Worm (Caenorhabditis elegans): ENCODE results near the gene smz-1.

The smz-1 gene

DNA sequence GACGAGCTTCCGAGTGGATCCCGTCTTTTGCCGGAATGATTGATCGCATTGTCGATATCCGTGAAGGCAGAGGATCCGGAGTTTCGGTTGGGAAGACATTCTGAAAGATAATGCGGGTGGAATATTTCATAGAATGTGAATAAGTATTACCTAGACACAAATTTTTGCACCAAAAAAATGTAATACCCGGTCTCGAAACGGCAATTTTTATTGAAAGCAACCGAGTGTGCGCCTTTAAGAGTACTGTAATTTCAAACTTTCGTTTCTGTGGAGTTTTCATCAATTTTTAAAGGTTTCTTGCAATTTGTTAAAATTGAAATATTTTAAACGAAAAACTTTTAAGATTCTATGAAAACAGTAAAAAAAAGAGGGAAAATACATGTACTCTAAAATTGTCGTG is 10.9 kb upstream of the smz-1 start, which contains the start of gene C25G4.2:
TSS of gene C25G4.2 (minus strand) at position 100 of the 400 bp plus-strand sequence.
- TF ChIP-seq lin-13 (GFP tag; optimal IDR thresholded peaks at IDR 0.05) (no peak), blmp-1 (tag; optimal IDR thresholded peaks at IDR 0.05; ENCODE audit: insufficient read depth) (no peak), aly-2 (tag; optimal IDR thresholded peaks at IDR 0.05) (no peak), nhr-23 (tag; optimal IDR thresholded peaks at IDR 0.05) (no peak), ceh-82 (tag; optimal IDR thresholded peaks at IDR 0.05) (no peak), lsy-2 (tag; optimal IDR thresholded peaks at IDR 0.05) (no peak), gmeb-1 (tag; optimal IDR thresholded peaks at IDR 0.05) (no peak)

DNA sequence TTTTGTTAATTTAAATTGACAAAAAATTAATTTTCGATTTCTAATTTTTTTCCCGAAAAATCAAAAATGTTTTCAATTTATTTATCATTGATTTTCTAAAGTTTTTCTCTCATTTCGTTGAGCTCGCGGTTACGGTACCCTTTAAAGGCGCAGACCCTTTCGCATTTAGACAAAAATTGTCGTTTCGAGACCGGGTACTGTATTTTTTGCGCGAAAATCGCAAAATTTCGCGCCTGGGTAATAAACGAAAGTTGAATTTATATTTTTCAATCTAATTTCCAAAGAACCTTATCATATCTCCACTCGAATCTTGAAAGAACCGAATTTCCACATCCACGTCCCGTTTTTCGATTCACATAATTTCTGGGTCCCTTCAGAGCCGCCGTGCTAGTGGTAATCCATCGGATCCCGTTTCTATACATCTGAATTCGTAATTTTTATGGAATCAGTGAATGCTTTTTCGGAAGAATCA is 9.4 kb upstream of the smz-1 start, which contains the start of gene C25G4.3:
TSS of gene C25G4.3 (minus strand) at position 422 of the 472 bp plus-strand sequence.
- TF ChIP-seq nhr-12 (tag; optimal IDR thresholded peaks at IDR 0.05) (no peak), mdl-1 (tag; optimal IDR thresholded peaks at IDR 0.05) (no peak)

DNA sequence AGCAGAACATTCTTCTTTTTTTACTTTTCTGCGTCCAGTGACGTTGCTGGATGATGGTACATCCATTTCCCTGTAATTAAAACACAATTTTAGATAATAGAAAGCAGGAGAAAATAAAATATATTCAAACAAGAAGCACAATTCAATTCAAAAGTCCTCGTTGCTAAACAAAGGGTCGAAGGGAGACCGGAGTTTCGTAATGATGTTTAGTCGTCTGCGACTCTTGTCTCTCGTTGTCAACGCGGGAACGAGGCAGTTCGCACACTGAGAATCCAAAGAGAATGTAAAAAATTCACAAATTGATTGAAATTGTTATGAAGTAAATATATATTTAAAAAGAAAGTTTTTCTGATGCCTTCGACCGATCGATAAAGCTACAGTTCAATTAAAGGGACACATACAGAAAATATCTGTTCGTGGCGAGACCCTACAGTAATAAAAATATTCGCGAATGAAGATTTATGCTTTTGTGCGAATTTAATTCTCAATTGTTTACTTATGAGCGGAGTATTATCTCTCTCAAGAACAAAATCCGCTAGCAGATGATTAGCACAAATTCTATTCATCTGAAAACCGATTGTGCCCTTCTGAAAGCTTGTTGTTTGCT is 3.5 kb upstream of the smz-1 start, which contains the start of gene dpy-26:
TSS of gene dpy-26 (minus strand) at position 111 of the 607 bp plus-strand sequence.
- TF ChIP-seq lin-39 (tag; optimal IDR thresholded peaks at IDR 0.05) (no peak), blmp-1 (tag; optimal IDR thresholded peaks at IDR 0.05; ENCODE audit: insufficient read depth) (no peak), nhr-25 (tag; optimal IDR thresholded peaks at IDR 0.05) (no peak), gmeb-1 (tag; optimal IDR thresholded peaks at IDR 0.05) (peak; percentile 39), unc-55 (GFP tag; optimal IDR thresholded peaks at IDR 0.05) (no peak), ceh-16 (tag; optimal IDR thresholded peaks at IDR 0.05) (no peak), sma-3 (GFP tag; optimal IDR thresholded peaks at IDR 0.05) (no peak), R02D3.7 (tag; optimal IDR thresholded peaks at IDR 0.05) (no peak), ceh-82 (tag; optimal IDR thresholded peaks at IDR 0.05) (no peak), ama-1 (optimal IDR thresholded peaks at IDR 0.05) (no peak), nhr-129 (tag; optimal IDR thresholded peaks at IDR 0.05) (peak; percentile 86), crh-2 (tag; optimal IDR thresholded peaks at IDR 0.05) (peak; percentile 25), unc-39 (tag; optimal IDR thresholded peaks at IDR 0.05) (no peak), nhr-11 (tag; optimal IDR thresholded peaks at IDR 0.05) (no peak), nhr-77 (tag; optimal IDR thresholded peaks at IDR 0.05) (no peak), lsy-2 (tag; optimal IDR thresholded peaks at IDR 0.05) (peak in 1 of 2 experiments; percentile 1)

DNA sequence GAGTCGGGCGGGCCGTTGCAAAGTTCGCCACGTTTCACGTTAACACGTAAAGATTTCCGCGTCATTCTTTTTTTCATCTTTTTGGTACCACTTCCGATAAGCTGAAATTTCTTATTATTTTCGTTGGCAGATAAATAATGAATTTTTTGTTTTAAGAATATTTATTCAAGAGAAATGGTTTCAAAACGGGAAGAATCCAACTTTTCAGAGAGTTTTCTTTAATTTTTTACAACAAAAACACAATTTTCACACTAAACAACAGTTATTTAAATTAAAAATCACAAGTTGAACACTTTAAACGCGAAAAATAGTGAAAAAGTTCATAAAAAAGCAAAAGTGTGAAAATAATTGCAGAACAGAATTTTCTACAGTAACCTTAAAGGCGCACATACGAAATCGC is 735 bp upstream of the smz-1 start, which contains the start of gene spe-44:
TSS of gene spe-44 (minus strand) at position 101 of the 400 bp plus-strand sequence.
- TF ChIP-seq ztf-11 (tag; optimal IDR thresholded peaks at IDR 0.05) (no peak), nhr-237 (tag; optimal IDR thresholded peaks at IDR 0.05) (no peak), F13H6.1 (tag; optimal IDR thresholded peaks at IDR 0.05) (no peak), lin-39 (tag; optimal IDR thresholded peaks at IDR 0.05) (no peak), peb-1 (tag; optimal IDR thresholded peaks at IDR 0.05) (no peak), sem-4 (tag; optimal IDR thresholded peaks at IDR 0.05) (no peak)

DNA sequence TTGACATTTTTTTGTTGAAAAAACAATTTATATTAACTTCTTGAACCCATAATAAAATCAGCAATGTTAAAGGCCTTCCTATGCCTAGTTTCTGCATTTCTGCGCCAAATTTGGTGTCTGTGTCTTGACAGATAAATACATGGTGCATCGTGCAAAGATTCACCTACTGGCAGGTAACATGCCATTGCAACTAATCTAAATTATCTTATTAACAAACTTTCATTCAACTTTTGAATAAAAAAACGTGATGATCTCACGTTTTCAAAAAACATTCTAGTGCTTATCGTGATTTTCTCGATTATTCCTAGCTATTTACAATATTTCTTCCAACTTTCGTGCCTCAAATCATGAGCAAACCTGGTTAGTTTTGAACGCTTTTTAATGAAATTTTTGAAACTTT is 1.8 kb downstream of the smz-1 start, which contains the start of gene C25G4.7:
TSS of gene C25G4.7 (plus strand) at position 301 of the 400 bp plus-strand sequence.
- TF ChIP-seq lin-13 (GFP tag; optimal IDR thresholded peaks at IDR 0.05), result no peak
- no peak for TF ChIP-seq sem-4 (tag; optimal IDR thresholded peaks at IDR 0.05)
- TF ChIP-seq mbf-1 (tag; optimal IDR thresholded peaks at IDR 0.05), result no peak
- TF ChIP-seq ama-1 (optimal IDR thresholded peaks at IDR 0.05), result no peak
- no peak for TF ChIP-seq nhr-129 (tag; optimal IDR thresholded peaks at IDR 0.05)
- TF ChIP-seq nhr-21 (tag; optimal IDR thresholded peaks at IDR 0.05), result no peak
- TF ChIP-seq peb-1 (tag; optimal IDR thresholded peaks at IDR 0.05), result no peak
- no peak for TF ChIP-seq lin-11 (tag; optimal IDR thresholded peaks at IDR 0.05)
- TF ChIP-seq ZK546.5 (tag; optimal IDR thresholded peaks at IDR 0.05), result no peak
- TF ChIP-seq blmp-1 (tag; optimal IDR thresholded peaks at IDR 0.05; ENCODE audit: insufficient read depth), result no peak
- no peak for TF ChIP-seq nhr-11 (tag; optimal IDR thresholded peaks at IDR 0.05)
- TF ChIP-seq nhr-10 (tag; optimal IDR thresholded peaks at IDR 0.05), result no peak
- TF ChIP-seq nhr-23 (tag; optimal IDR thresholded peaks at IDR 0.05), result no peak
- TF ChIP-seq nhr-6 (tag; optimal IDR thresholded peaks at IDR 0.05), result no peak
- TF ChIP-seq C34F6.9 (tag; optimal IDR thresholded peaks at IDR 0.05), result no peak
- no peak for TF ChIP-seq ceh-16 (tag; optimal IDR thresholded peaks at IDR 0.05)
- TF ChIP-seq ztf-11 (tag; optimal IDR thresholded peaks at IDR 0.05), result no peak
- no peak for TF ChIP-seq lin-39 (tag; optimal IDR thresholded peaks at IDR 0.05)
- no peak for TF ChIP-seq crh-2 (tag; optimal IDR thresholded peaks at IDR 0.05)
